Worm (Caenorhabditis elegans) whole organism, early embryonic: ENCODE data around the gene hrg-5.

ENCODE experiments used
- B0310.2 ChIP-seq: sonication (generic microtip); optimal IDR thresholded peaks from 2 replicates; lab custom pipeline; 2016; ENCODE audit warnings: mild to moderate bottlenecking, missing genetic modification characterization, missing compliant biosample characterization
- F13C5.2 ChIP-seq: sonication (generic microtip); optimal IDR thresholded peaks from 2 replicates; lab custom pipeline; 2017; ENCODE audit warnings: mild to moderate bottlenecking, missing genetic modification characterization, inconsistent platforms, missing compliant biosample characterization
- aly-1 ChIP-seq: sonication (generic microtip); optimal IDR thresholded peaks from 2 replicates; lab custom pipeline; 2016; ENCODE audit warnings: missing genetic modification characterization, missing compliant biosample characterization
- ama-1 ChIP-seq: fragments of 150-350 bp; optimal IDR thresholded peaks from 2 replicates; lab custom pipeline; 2014
- ceh-13 ChIP-seq: fragments of 200-800 bp; sonication (Bioruptor generic); optimal IDR thresholded peaks from 2 replicates; lab custom pipeline; 2018; ENCODE audit warnings: mild to moderate bottlenecking, missing genetic modification characterization, missing compliant biosample characterization
- ceh-36 ChIP-seq: sonication (generic microtip); optimal IDR thresholded peaks from 2 replicates; lab custom pipeline; 2016; ENCODE audit warnings: missing genetic modification characterization, inconsistent platforms, missing compliant biosample characterization
- ets-7 ChIP-seq: sonication (generic microtip); optimal IDR thresholded peaks from 2 replicates; lab custom pipeline; 2016; ENCODE audit warnings: missing genotype, missing genetic modification characterization, missing compliant biosample characterization
- flt-1 ChIP-seq: fragments of 200-800 bp; sonication (Bioruptor generic); IDR thresholded peaks from 2 replicates; pipeline ENCODE4 v1.3.6; 2022; ENCODE audit warnings: missing genetic modification characterization, missing compliant biosample characterization
- hmbx-1 ChIP-seq: sonication (generic microtip); optimal IDR thresholded peaks from 2 replicates; lab custom pipeline; 2016; ENCODE audit warnings: mild to moderate bottlenecking, missing genetic modification characterization, missing compliant biosample characterization
- hnd-1 ChIP-seq: sonication (generic microtip); optimal IDR thresholded peaks from 2 replicates; lab custom pipeline; 2016; ENCODE audit warnings: missing genetic modification characterization, missing compliant biosample characterization
- pes-1 ChIP-seq: fragments of 200-800 bp; sonication (Bioruptor generic); IDR thresholded peaks from 2 replicates; pipeline ENCODE4 v1.3.6; 2022; ENCODE audit warnings: missing genetic modification reagents, missing genetic modification characterization, missing compliant biosample characterization
- scrt-1 ChIP-seq: fragments of 200-800 bp; sonication (Bioruptor generic); IDR thresholded peaks from 2 replicates; pipeline ENCODE4 v1.3.6; 2022; ENCODE audit warnings: missing genetic modification characterization, missing compliant biosample characterization
- tbx-11 ChIP-seq: fragments of 200-800 bp; sonication (Bioruptor generic); IDR thresholded peaks from 2 replicates; pipeline ENCODE4 v1.3.6; 2022; ENCODE audit warnings: missing genetic modification characterization, missing compliant biosample characterization
- tra-4 ChIP-seq: sonication (generic microtip); optimal IDR thresholded peaks from 2 replicates; lab custom pipeline; 2017; ENCODE audit warnings: missing genetic modification characterization, missing compliant biosample characterization

DNA sequence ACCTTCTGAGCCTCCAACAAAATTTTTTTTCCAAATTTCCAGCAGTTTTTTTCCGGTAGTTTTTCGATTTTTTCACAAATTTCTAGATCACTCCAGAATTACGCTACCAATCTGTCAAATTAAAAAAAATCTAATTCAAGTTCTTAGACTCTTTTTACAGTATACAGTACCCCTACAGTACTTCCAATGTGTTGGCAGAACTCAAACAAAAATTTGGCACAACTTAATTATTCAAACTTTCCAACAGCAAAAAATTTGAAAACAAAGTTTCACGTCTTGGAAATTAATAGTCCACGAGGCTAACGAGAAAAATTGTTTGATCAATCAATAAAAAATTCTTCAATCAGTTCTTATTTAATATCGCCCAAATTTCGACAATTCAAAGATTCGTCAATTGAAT is 20.6 kb upstream of the hrg-5 start, which contains the start of gene F36H1.3:
- TF ChIP-seq ama-1 (lab: Kevin White, UChicago), result no peak
- TF ChIP-seq pes-1 (GFP tag; lab: Robert Waterston, UW), result no peak
- TF ChIP-seq B0310.2 (tag; lab: Kevin White, UChicago), result no peak
- no peak for TF ChIP-seq ceh-13
- no peak for TF ChIP-seq hmbx-1 (tag; lab: Kevin White, UChicago)
- TF ChIP-seq F13C5.2, result no peak
- TF ChIP-seq scrt-1 (GFP tag; lab: Robert Waterston, UW), result no peak
- TF ChIP-seq ceh-36, result no peak
- no peak for TF ChIP-seq flt-1 (GFP tag; lab: Robert Waterston, UW)
- TF ChIP-seq tbx-11, result no peak
- TF ChIP-seq hnd-1 (tag; lab: Kevin White, UChicago), result no peak
- TF ChIP-seq tra-4 (tag; lab: Kevin White, UChicago), result no peak
- no peak for TF ChIP-seq aly-1 (tag; lab: Kevin White, UChicago)
- TF ChIP-seq ets-7 (tag; lab: Kevin White, UChicago), result no peak
